Worm (Caenorhabditis elegans) whole organism, dauer: ENCODE results near the gene T10C6.6.
"Not testable (repeated sequence)": the region's sequence is repeated elsewhere in the genome, so short reads cannot be mapped to it uniquely, and the experiment has no call there.

Experiments
- unc-62 ChIP-seq: sonication (generic microtip); optimal IDR thresholded peaks from 2 replicates; lab custom pipeline; 2017; ENCODE audit warnings: missing biosample characterization, missing genetic modification reagents, missing genetic modification characterization

T10C6.6 gene

DNA sequence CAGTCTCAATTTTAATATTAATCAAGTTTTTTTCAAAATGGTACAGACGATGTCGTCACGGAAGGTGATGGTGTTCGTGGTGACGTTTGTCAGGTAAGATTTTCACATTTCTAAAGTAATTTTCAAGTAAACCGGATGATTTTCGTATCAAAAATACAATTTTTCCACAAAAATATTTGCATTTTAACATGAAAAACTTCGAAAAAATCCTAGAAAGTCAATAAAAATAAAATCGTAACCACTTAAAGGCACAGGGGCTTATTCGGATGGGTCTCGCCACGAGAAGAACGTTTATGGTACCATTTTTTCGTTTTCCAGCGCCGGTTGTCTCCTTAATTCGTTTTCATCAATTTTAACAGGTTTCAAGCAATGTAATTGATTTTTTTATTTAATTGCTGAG is at the start of gene T10C6.6:
T10C6.6 (plus strand) TSS at position 27 of the 400 bp plus-strand sequence.
- TF ChIP-seq unc-62 = no peak

ce11 chrV:15974836-15975235 is 49.3 kb upstream of the T10C6.6 start, which contains the start of gene sru-22:
Gene sru-22, minus strand, starts transcription at chrV:15974936.
- no peak for TF ChIP-seq unc-62

ce11 chrV:15975845-15976244 is 48.3 kb upstream of the T10C6.6 start, which contains the start of gene clec-232:
Gene clec-232, plus strand, starts transcription at chrV:15976145.
- TF ChIP-seq unc-62 = no peak

DNA sequence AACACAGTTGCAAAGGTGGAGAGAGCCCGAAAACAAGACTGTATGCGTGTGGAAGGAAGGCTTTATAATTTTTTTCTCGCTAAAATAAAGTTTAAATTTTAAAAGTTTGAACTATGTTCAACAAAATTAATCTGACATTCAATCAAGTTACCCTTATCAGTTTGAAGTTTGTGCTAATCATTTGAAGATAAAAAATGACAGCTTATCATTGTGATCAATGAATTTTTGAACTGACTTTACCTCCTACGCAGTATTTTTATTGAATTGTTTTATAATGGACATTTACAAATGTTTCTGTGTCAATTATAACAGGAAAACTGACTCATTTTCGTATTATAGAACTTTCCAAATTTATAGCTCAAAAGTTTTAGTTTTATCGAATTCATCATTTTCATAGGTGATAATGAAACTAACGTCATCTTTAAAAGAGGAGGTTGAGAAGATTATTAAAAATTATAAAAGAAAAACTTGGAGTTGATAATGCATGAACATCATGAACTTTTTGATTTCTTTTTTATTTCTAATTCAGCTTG is 45.8 kb upstream of the T10C6.6 start, which contains the start of gene oac-20:
oac-20 (plus strand) TSS at position 483 of the 533 bp plus-strand sequence.
- no peak for TF ChIP-seq unc-62

DNA sequence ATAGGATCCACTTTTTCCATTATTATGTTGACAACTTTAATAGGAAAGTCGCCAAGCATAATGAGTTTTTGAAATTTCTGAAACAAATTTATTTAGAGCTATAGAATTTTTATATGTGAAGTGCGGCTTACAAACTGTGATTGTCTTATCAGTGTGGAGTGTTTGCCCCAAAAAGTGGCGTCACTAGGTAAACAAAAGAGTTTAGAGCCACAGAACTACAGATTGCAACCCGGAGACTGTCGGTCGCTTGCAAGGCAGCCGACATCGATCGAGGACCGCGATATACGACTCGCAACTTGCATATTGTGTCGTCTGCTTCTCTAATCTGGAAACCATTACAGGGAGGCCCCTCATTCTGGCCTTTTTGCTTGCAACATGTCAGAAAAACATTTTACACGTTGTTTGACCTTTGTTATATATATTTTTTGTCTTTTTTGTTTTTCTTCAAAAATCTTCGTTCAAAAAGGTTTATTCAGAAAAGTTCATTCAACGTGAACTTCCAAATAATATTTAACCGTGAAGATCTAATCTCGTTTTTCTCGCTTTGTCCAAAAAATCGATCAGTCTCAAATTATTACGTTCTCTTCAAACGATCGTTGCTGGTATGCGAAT is 41.3 kb upstream of the T10C6.6 start, which contains the start of the genes fbxa-99 and F36G9.13:
fbxa-99 (minus strand) TSS at position 122 of the 612 bp plus-strand sequence.
F36G9.13 (plus strand) TSS at position 562 of the 612 bp plus-strand sequence.
- no peak for TF ChIP-seq unc-62

- no peak for TF ChIP-seq unc-62
Observed at ce11 chrV:15988074-15988473, 36.1 kb upstream of the T10C6.6 start, which contains the start of gene F36G9.15. Gene F36G9.15, minus strand, starts transcription at chrV:15988174.

DNA sequence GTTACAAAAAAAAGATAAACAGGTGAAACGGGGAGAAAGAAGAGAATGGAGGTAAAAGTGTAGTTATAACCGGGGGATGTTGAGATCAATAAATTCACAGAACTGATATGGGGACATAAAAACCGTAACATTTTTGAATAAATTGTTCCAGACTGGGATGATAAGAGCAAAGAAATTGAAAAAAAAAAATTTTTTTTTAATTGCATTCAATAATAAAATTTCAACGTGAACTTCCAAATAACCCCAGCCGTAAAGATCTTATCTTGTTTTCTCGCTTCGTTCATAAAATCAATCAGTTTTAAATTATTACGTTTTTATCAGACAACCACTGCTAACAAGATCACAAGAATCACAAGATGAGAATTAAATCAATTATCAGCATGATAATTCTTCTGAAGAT is 32.3 kb upstream of the T10C6.6 start, which contains the start of gene C06C6.7:
C06C6.7 (plus strand) TSS at position 301 of the 400 bp plus-strand sequence.
- not testable (repeated sequence) for TF ChIP-seq unc-62

- no peak for TF ChIP-seq unc-62
Observed at ce11 chrV:15996655-15997186, 27.4 kb upstream of the T10C6.6 start, which contains the start of the genes C06C6.9 and C06C6.8. Gene C06C6.9, minus strand, starts transcription at chrV:15996755. Gene C06C6.8, plus strand, starts transcription at chrV:15997136.

ce11 chrV:16000433-16000832 is 23.7 kb upstream of the T10C6.6 start, which contains the start of gene nhr-50:
Gene nhr-50, minus strand, starts transcription at chrV:16000631.
- TF ChIP-seq unc-62 = no peak

ce11 chrV:16002288-16002687 is 21.8 kb upstream of the T10C6.6 start, which contains the start of gene nhr-63:
Gene nhr-63, plus strand, starts transcription at chrV:16002588.
- no peak for TF ChIP-seq unc-62

DNA sequence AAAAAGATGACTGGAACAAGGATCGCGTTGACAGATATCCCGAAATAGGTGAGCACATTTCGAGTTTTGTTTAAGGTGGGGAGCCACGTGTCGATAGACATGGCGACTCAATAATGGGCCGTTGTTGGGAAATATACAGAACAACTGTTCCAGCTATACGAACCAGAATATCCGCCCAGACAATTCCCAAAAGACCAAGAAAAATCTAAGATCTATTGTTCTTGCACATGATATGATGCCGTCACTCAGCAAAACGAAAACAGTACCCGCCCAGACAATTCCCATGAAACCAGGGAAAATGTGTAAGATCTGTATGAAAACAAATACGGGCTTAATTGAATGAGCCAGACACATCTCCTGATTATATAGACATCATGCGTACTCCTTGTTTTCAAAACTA is 16.6 kb upstream of the T10C6.6 start, which contains the start of gene str-231:
str-231 (minus strand) TSS at position 101 of the 400 bp plus-strand sequence.
- no peak for TF ChIP-seq unc-62

DNA sequence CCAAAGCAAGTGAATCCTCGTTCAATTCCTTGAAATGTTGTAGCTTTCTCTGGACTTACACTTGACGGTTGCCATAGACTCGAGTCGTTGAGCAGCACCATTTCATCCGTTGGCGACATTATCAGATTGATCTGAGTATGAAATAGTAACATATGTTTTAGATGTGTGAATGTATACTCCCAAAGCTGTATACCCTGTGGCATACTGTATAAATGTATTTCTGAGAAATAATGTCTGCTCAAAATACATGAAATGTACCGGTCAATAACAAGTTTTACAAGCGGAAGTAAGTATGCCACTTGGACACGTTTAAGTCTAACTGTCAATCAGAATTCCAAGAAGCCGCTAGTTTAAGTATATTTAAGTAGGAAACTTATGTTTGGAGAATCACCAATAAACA is 14.6 kb upstream of the T10C6.6 start, which contains the start of gene str-233:
str-233 (minus strand) TSS at position 101 of the 400 bp plus-strand sequence.
- no peak for TF ChIP-seq unc-62

ce11 chrV:16015652-16016051 is 8.5 kb upstream of the T10C6.6 start, which contains the start of gene str-232:
Gene str-232, minus strand, starts transcription at chrV:16015752.
- TF ChIP-seq unc-62 = no peak

DNA sequence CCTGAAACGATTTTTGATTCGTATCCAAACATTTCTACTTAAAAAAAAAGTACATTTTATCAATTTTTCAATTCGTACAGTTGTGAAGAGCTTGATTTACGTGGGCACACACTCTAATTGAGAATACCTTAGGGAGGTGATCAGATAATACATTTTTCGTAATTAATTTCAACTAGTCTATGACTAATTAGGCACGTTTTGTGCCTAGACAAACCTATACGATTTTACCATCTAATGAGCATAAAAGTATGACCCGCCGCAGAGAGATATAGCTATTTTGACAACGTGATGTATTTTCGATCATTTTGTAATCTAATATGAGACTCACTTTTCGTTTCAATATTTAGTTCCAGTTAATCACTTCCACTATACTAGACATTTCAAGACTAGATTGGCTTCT is 7.1 kb upstream of the T10C6.6 start:
- no peak for TF ChIP-seq unc-62

DNA sequence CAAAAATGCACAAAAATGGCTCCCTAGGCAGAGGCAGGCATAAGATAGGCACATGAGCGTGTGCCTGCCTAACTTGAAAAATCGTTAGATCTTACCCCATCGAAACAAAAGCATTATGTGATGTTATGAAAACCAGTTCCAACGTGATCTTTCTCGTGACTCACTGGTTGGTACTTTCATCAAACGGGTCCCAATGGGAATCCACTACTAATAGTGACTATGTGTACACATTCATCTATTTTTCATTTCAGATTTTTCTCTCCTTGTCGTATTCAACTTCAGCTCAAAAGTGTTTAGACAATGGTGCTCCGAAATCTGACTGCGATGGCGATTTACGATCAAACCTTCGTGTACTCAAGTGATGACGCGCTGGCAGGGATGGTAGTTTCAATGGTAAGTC is 6.5 kb upstream of the T10C6.6 start, which contains the start of gene srx-43:
srx-43 (plus strand) TSS at position 301 of the 400 bp plus-strand sequence.
- no peak for TF ChIP-seq unc-62

- no peak for TF ChIP-seq unc-62
Observed at ce11 chrV:16020042-16020441, 4.1 kb upstream of the T10C6.6 start, which contains the start of gene srx-44. Gene srx-44, plus strand, starts transcription at chrV:16020342.

ce11 chrV:16022600-16022999 is 1.5 kb upstream of the T10C6.6 start:
- TF ChIP-seq unc-62 = no peak
